Worm (Caenorhabditis elegans): ENCODE data around the gene argn-1.
A peak's percentile ranks its signal among the peaks of the same experiment; 100 is the strongest.

The argn-1 gene

DNA sequence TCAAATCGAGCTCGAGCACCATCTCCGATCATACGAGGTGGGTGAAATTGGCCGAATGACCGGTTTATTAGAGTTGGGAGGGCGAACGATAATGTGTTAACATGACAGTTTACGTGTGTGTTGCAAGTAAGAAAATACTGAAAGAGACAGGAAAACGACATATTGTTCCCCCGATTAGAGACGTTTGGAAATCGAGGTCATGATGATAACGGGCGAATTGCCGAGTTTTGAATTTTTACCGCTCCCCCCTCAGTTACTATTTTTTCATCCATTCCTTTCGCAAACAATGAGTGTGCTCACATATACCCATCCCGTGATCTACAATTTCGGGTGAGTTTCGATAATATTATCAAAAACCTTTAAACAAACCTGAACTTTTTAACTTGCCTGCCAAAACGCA lies 39.9 kb downstream of the argn-1 start:
- no peak for TF ChIP-seq ztf-1 (GFP tag; conservative IDR thresholded peaks at IDR 0.05)
- peak; percentile 65 for TF ChIP-seq fos-1 (tag; optimal IDR thresholded peaks at IDR 0.05)

DNA sequence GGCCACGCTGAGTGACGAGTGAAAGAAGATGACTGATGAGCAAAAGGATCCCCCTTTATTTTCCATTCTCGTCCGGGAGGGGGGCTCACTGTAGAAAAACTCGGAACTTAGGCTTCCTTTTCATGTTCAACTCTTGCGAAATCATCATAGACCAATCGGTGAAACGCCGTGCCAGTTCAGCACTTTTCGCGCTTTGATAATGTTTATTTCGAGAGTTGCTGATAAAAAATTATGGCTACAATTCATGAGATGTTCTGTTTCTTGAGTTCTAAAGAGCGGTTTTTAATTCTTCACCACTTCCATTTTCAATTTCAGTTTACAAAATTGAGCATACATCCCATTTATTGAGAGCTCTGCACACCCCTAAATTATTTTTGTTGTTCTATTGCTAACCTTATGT lies 41.0 kb downstream of the argn-1 start:
- TF ChIP-seq sma-9 (GFP tag; optimal IDR thresholded peaks at IDR 0.05) (peak; percentile 15), sma-9 (tag; optimal IDR thresholded peaks at IDR 0.05) (no peak), fos-1 (tag; optimal IDR thresholded peaks at IDR 0.05) (peak; percentile 69), mbf-1 (tag; optimal IDR thresholded peaks at IDR 0.05) (no peak)

DNA sequence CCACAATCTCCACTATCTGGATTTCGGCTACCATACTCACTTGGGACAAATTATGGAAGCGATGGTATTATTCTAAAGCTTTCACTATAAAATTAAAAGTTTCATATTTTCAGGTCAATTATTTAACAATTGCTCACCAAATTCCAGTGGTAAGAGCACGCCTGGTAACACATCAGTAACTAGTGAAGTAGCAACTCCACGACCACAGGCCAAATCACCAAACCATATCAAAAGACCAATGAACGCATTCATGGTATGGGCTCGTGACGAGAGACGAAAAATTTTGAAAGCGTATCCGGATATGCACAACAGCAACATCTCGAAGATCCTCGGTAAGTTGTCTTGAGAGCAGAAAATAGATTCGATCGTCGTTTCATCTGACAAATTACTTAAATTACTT lies 42.8 kb downstream of the argn-1 start:
- TF ChIP-seq F13H6.1 (tag; optimal IDR thresholded peaks at IDR 0.05) (no peak), egl-27 (tag; optimal IDR thresholded peaks at IDR 0.05) (no peak), ZK546.5 (tag; optimal IDR thresholded peaks at IDR 0.05) (no peak), lin-11 (tag; optimal IDR thresholded peaks at IDR 0.05) (no peak), lin-13 (GFP tag; optimal IDR thresholded peaks at IDR 0.05) (no peak), gmeb-1 (tag; optimal IDR thresholded peaks at IDR 0.05) (no peak), sem-4 (tag; optimal IDR thresholded peaks at IDR 0.05) (no peak), unc-62 (GFP tag; optimal IDR thresholded peaks at IDR 0.05) (no peak), nhr-77 (tag; optimal IDR thresholded peaks at IDR 0.05) (no peak), nhr-129 (tag; optimal IDR thresholded peaks at IDR 0.05) (no peak), nhr-10 (tag; optimal IDR thresholded peaks at IDR 0.05) (no peak), zag-1 (tag; optimal IDR thresholded peaks at IDR 0.05) (no peak), blmp-1 (tag; optimal IDR thresholded peaks at IDR 0.05; ENCODE audit: insufficient read depth) (no peak), nhr-21 (tag; optimal IDR thresholded peaks at IDR 0.05) (no peak), elt-3 (tag; optimal IDR thresholded peaks at IDR 0.05) (no peak), unc-39 (tag; optimal IDR thresholded peaks at IDR 0.05) (no peak), crh-2 (tag; optimal IDR thresholded peaks at IDR 0.05) (no peak), C34F6.9 (tag; optimal IDR thresholded peaks at IDR 0.05) (no peak), dmd-4 (tag; optimal IDR thresholded peaks at IDR 0.05) (no peak)

DNA sequence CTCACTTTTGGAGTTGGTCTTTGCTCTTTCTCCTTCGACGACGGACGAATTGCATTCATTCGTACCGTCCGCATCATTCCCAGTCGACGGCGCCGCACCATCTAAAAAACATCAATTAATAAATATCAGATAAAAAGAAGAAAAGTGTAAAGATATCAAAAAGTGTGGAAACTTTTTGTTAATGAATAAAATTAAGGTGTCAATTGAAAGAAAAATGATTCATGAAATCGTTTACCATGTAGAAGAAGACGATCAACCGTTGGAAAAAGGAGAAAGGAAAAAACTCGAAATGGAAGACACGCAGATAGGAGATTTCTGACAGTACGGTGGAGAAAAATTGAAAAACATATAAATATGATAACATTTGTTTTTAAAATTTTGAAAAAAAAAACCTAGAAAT lies 50.3 kb downstream of the argn-1 start, which contains the start of gene set-19:
set-19 (minus strand) TSS at position 101 of the 400 bp plus-strand sequence.
- TF ChIP-seq snpc-4 (tag; optimal IDR thresholded peaks at IDR 0.05) (no peak), unc-39 (tag; optimal IDR thresholded peaks at IDR 0.05) (no peak), sma-3 (GFP tag; optimal IDR thresholded peaks at IDR 0.05) (no peak), ama-1 (optimal IDR thresholded peaks at IDR 0.05) (no peak), mdl-1 (tag; optimal IDR thresholded peaks at IDR 0.05) (no peak), unc-55 (GFP tag; optimal IDR thresholded peaks at IDR 0.05) (no peak), elt-3 (tag; optimal IDR thresholded peaks at IDR 0.05) (no peak), fos-1 (tag; optimal IDR thresholded peaks at IDR 0.05) (no peak), sem-4 (tag; optimal IDR thresholded peaks at IDR 0.05) (no peak), zag-1 (tag; optimal IDR thresholded peaks at IDR 0.05) (no peak), nhr-21 (tag; optimal IDR thresholded peaks at IDR 0.05) (no peak), ceh-82 (tag; optimal IDR thresholded peaks at IDR 0.05) (no peak), ZK546.5 (tag; optimal IDR thresholded peaks at IDR 0.05) (no peak), dmd-4 (tag; optimal IDR thresholded peaks at IDR 0.05) (no peak), crh-2 (tag; optimal IDR thresholded peaks at IDR 0.05) (no peak), nhr-10 (tag; optimal IDR thresholded peaks at IDR 0.05) (no peak), nhr-6 (tag; optimal IDR thresholded peaks at IDR 0.05) (no peak)
